Worm (Caenorhabditis elegans) whole organism, late embryonic: ENCODE data around the gene ceh-32.

Experiments used
- C08G9.2 ChIP-seq: sonication (generic microtip); optimal IDR thresholded peaks from 2 replicates; lab custom pipeline; 2016; ENCODE audit warnings: mild to moderate bottlenecking, missing genetic modification characterization, moderate library complexity, missing compliant biosample characterization
- K09A11.1 ChIP-seq: sonication (generic microtip); optimal IDR thresholded peaks from 2 replicates; lab custom pipeline; 2017; ENCODE audit warnings: antibody characterized with exemption, mild to moderate bottlenecking, missing genetic modification characterization, missing compliant biosample characterization; ENCODE audit not compliant: insufficient read depth
- Y22D7AL.16 ChIP-seq: sonication (generic microtip); optimal IDR thresholded peaks from 2 replicates; lab custom pipeline; 2016; ENCODE audit warnings: missing genetic modification characterization, missing compliant biosample characterization
- ama-1 ChIP-seq: fragments of 150-350 bp; optimal IDR thresholded peaks from 2 replicates; lab custom pipeline; 2014
- ceh-14 ChIP-seq: sonication (generic microtip); optimal IDR thresholded peaks from 2 replicates; lab custom pipeline; 2016; ENCODE audit warnings: missing genotype, missing genetic modification characterization, missing compliant biosample characterization
- ceh-19 ChIP-seq: fragments of 200-800 bp; sonication (Bioruptor generic); optimal IDR thresholded peaks from 2 replicates; lab custom pipeline; 2018; ENCODE audit warnings: mild to moderate bottlenecking, missing genetic modification characterization, missing compliant biosample characterization
- ceh-22 ChIP-seq: sonication (generic microtip); optimal IDR thresholded peaks from 2 replicates; lab custom pipeline; 2017; ENCODE audit warnings: missing biosample characterization, missing genetic modification characterization
- ceh-24 ChIP-seq: sonication (generic microtip); optimal IDR thresholded peaks from 2 replicates; lab custom pipeline; 2016; ENCODE audit warnings: mild to moderate bottlenecking, missing genetic modification characterization, missing compliant biosample characterization
- ceh-30 ChIP-seq: fragments of 150-350 bp; optimal IDR thresholded peaks from 2 replicates; lab custom pipeline; 2014; ENCODE audit warnings: missing biosample characterization, missing genetic modification characterization
- ceh-31 ChIP-seq: sonication (generic microtip); optimal IDR thresholded peaks from 2 replicates; lab custom pipeline; 2016; ENCODE audit warnings: missing genetic modification characterization, missing compliant biosample characterization
- ceh-48 ChIP-seq: sonication (generic microtip); optimal IDR thresholded peaks from 2 replicates; lab custom pipeline; 2016; ENCODE audit warnings: missing genetic modification characterization, inconsistent platforms, missing compliant biosample characterization
- ceh-6 ChIP-seq: fragments of 200-800 bp; sonication (Bioruptor generic); optimal IDR thresholded peaks from 2 replicates; lab custom pipeline; 2018; ENCODE audit warnings: mild to moderate bottlenecking, missing genetic modification characterization, missing compliant biosample characterization
- che-1 ChIP-seq: sonication (generic microtip); optimal IDR thresholded peaks from 2 replicates; lab custom pipeline; 2016; ENCODE audit warnings: mild to moderate bottlenecking, missing genetic modification characterization, missing compliant biosample characterization
- dve-1 ChIP-seq: sonication (generic microtip); optimal IDR thresholded peaks from 2 replicates; lab custom pipeline; 2017; ENCODE audit warnings: antibody characterized with exemption, mild to moderate bottlenecking, missing genetic modification characterization, missing compliant biosample characterization
- elt-2 ChIP-seq: sonication (generic microtip); optimal IDR thresholded peaks from 2 replicates; lab custom pipeline; 2016; ENCODE audit warnings: missing genetic modification reagents, missing genetic modification characterization, missing compliant biosample characterization
- fax-1 ChIP-seq: sonication (generic microtip); optimal IDR thresholded peaks from 2 replicates; lab custom pipeline; 2016; ENCODE audit warnings: missing genotype, missing genetic modification characterization, missing compliant biosample characterization
- gmeb-2 ChIP-seq: sonication (generic microtip); optimal IDR thresholded peaks from 2 replicates; lab custom pipeline; 2016; ENCODE audit warnings: missing genetic modification characterization, inconsistent platforms, missing compliant biosample characterization
- hlh-6 ChIP-seq: sonication (generic microtip); optimal IDR thresholded peaks from 2 replicates; lab custom pipeline; 2016; ENCODE audit warnings: missing genotype, missing genetic modification characterization, missing compliant biosample characterization
- lim-6 ChIP-seq: sonication (generic microtip); optimal IDR thresholded peaks from 2 replicates; lab custom pipeline; 2016; ENCODE audit warnings: missing genetic modification characterization, missing compliant biosample characterization
- lin-11 ChIP-seq: fragments of 200-800 bp; sonication (Bioruptor generic); optimal IDR thresholded peaks from 2 replicates; lab custom pipeline; 2018; ENCODE audit warnings: mild to moderate bottlenecking, missing genetic modification characterization, missing compliant biosample characterization
- madf-2 ChIP-seq: sonication (generic microtip); optimal IDR thresholded peaks from 2 replicates; lab custom pipeline; 2017; ENCODE audit warnings: missing genetic modification characterization, missing compliant biosample characterization
- nfya-1 ChIP-seq: sonication (generic microtip); optimal IDR thresholded peaks from 2 replicates; lab custom pipeline; 2017; ENCODE audit warnings: missing genetic modification characterization, mild to moderate bottlenecking, missing compliant biosample characterization, antibody characterized with exemption, moderate library complexity
- npax-4 ChIP-seq: sonication (generic microtip); optimal IDR thresholded peaks from 2 replicates; lab custom pipeline; 2016; ENCODE audit warnings: missing genetic modification characterization, missing compliant biosample characterization
- pag-3 ChIP-seq: sonication (generic microtip); optimal IDR thresholded peaks from 2 replicates; lab custom pipeline; 2016; ENCODE audit warnings: missing compliant biosample characterization, missing genetic modification characterization, borderline replicate concordance
- pat-9 ChIP-seq: fragments of 200-800 bp; sonication (Bioruptor generic); optimal IDR thresholded peaks from 2 replicates; lab custom pipeline; 2018; ENCODE audit warnings: mild to moderate bottlenecking, missing genetic modification characterization, moderate library complexity, missing compliant biosample characterization
- pax-1 ChIP-seq: fragments of 150-350 bp; optimal IDR thresholded peaks from 2 replicates; lab custom pipeline; 2014; ENCODE audit warnings: missing biosample characterization, missing genetic modification characterization
- pha-2 ChIP-seq: sonication (generic microtip); optimal IDR thresholded peaks from 2 replicates; lab custom pipeline; 2017; ENCODE audit warnings: mild to moderate bottlenecking, missing genetic modification characterization, missing compliant biosample characterization
- pha-4 ChIP-seq: fragments of 150-350 bp; optimal IDR thresholded peaks from 2 replicates; lab custom pipeline; 2018; ENCODE audit warnings: missing biosample characterization, missing genetic modification reagents, missing genetic modification characterization
- pros-1 ChIP-seq: fragments of 150-350 bp; optimal IDR thresholded peaks from 2 replicates; lab custom pipeline; 2014; ENCODE audit warnings: missing biosample characterization, missing genetic modification reagents, missing genetic modification characterization
- ref-2 ChIP-seq: sonication (generic microtip); optimal IDR thresholded peaks from 2 replicates; lab custom pipeline; 2016; ENCODE audit warnings: missing genetic modification characterization, missing compliant biosample characterization
- rnt-1 ChIP-seq: sonication (generic microtip); optimal IDR thresholded peaks from 2 replicates; lab custom pipeline; 2016; ENCODE audit warnings: missing genetic modification characterization, missing compliant biosample characterization
- sox-4 ChIP-seq: sonication (generic microtip); optimal IDR thresholded peaks from 2 replicates; lab custom pipeline; 2017; ENCODE audit warnings: mild to moderate bottlenecking, missing genetic modification characterization, inconsistent platforms, missing compliant biosample characterization
- unc-3 ChIP-seq, 2 experiments: fragments of 200-800 bp in 1 of 2; sonication (Bioruptor generic) in 1 of 2; sonication (generic microtip) in 1 of 2; conservative IDR thresholded peaks in 1 of 2; optimal IDR thresholded peaks in 1 of 2; 2 replicates each; pipeline versions ENCODE4 v1.3.6 to Lab custom; 2016 to 2022; ENCODE audit warnings: missing compliant biosample characterization in 2 of 2, missing genetic modification characterization in 2 of 2, missing genetic modification reagents in 1 of 2
- unc-42 ChIP-seq: sonication (generic microtip); optimal IDR thresholded peaks from 2 replicates; lab custom pipeline; 2016; ENCODE audit warnings: missing genotype, missing genetic modification characterization, missing compliant biosample characterization
- unc-55 ChIP-seq: sonication (generic microtip); optimal IDR thresholded peaks from 2 replicates; lab custom pipeline; 2017; ENCODE audit warnings: missing biosample characterization, missing genetic modification reagents, missing genetic modification characterization
- unc-86 ChIP-seq: sonication (generic microtip); optimal IDR thresholded peaks from 2 replicates; lab custom pipeline; 2016; ENCODE audit warnings: missing genetic modification characterization, missing compliant biosample characterization
- zip-5 ChIP-seq: sonication (generic microtip); optimal IDR thresholded peaks from 2 replicates; lab custom pipeline; 2016; ENCODE audit warnings: missing genetic modification characterization, missing compliant biosample characterization

ceh-32 gene

DNA sequence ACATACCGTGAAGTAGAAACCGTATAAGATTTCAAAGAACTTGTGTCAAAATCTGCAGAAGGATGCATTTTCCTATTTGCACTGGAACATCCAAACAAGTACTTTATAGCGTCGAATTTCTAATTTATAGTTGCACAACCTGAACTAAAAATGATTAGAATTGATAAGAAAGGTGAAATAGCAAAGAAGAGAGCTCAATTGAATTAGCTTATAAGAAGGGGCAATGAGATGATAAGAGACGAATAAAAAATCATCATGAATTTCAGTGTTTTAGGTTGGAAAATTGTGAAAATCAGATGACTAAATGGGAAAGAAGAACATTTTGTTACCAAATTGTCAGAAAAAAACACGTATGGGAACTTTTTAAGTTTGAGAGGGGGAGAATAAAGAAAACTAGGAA, 13.6 kb downstream of the ceh-32 start, which contains the start of gene W05E10.1:
Gene W05E10.1, minus strand, starts transcription at position 139 of the 400 bp plus-strand sequence.
- TF ChIP-seq ama-1 (lab: Kevin White, UChicago) (no peak), gmeb-2 (tag; lab: Kevin White, UChicago) (no peak)

ce11 chrV:11686877-11687276, 18.3 kb downstream of the ceh-32 start, which contains the start of gene W05E10.2:
TSS of gene W05E10.2 (plus strand) at chrV:11687177.
- TF ChIP-seq unc-42 (tag; lab: Kevin White, UChicago) (peak; percentile 8), gmeb-2 (tag; lab: Kevin White, UChicago) (no peak)

DNA sequence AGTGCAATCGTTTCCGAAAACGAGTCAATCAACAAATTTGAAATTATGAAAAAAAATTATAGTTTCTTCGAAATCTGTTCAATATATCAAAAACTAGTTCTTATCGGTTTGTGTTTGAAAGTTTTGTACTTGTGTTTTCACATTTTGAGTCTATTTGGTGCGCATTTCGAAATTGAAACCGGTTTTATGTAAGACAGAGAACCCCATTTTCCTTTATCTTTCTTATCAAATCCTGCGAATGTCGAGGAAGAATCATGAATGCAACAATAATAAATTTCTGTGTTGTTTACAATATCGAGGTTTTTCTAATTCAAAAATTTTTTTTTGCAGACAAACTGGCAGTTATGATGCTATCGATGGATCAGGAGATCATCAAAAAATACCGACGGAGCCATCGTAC, 22.3 kb downstream of the ceh-32 start:
- TF ChIP-seq unc-3 (GFP tag; conservative IDR thresholded peaks at IDR 0.05; lab: Robert Waterston, UW) (no peak), unc-3 (tag; optimal IDR thresholded peaks at IDR 0.05; lab: Kevin White, UChicago) (no peak), pax-1 (no peak)
- TF ChIP-seq, all 69 proteins: peak for 0

DNA sequence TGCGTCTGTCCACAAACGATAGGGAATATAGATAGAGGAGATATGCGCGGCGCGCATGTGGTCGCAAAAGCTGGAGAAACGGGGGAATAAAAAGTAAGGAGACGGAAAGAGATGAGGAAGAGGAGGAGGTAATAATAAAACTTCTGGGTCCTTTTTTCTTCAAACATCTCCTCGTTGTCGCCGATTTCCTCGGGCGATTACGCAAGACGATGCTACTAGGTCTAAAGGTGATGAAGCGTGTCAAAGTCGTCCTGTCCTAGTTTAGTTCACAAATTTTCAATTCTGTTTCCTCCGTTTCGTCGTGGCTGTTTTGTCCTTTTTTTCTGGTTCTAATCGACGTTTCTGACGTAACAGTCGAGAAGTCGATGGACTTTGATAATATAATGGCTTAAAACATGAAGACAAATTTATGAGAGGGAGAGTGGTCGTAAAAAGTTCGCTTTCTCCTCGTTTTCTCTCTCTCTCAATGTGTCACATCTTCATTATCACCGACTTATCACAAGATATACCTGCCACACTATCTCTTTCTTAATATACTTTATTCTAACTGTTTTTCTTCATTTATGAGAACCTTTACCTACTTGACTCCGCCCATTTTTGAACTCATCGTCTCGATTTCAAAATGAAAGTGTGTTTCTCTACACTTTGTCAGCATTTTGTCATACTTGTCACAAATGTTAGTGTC, 24.5 kb downstream of the ceh-32 start:
- TF ChIP-seq unc-55 (peak; percentile 36), ceh-14 (tag; lab: Kevin White, UChicago) (no peak), C08G9.2 (tag; lab: Kevin White, UChicago) (no peak), Y22D7AL.16 (tag; lab: Kevin White, UChicago) (no peak), rnt-1 (peak; percentile 11)
- TF ChIP-seq, all 69 proteins: peak for 2

DNA sequence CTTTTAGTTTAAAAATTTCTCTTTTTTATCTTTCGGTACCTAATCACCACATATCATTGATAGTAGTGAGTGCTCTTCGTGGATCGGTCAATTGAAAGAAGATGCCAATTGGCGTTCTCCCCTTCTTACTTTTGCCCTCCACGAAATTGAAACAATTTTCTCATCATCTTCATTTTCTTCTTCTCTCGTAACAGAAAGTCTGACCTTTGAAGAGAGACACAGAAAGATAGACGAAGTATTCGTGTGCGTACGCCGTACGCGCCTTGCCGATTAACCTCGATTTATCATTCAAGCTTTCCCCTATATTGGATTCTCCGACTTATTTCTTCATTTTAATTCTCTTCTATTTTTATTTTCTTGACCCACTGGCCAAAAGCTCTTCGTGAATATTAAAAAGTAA, 27.7 kb downstream of the ceh-32 start:
- TF ChIP-seq unc-86 (tag; lab: Kevin White, UChicago): no peak
- peak; percentile 24 for TF ChIP-seq unc-55
- no peak for TF ChIP-seq ceh-31
- no peak for TF ChIP-seq pros-1 (tag; lab: Kevin White, UChicago)
- no peak for TF ChIP-seq ceh-22 (tag; lab: Kevin White, UChicago)
- no peak for TF ChIP-seq dve-1 (tag; lab: Kevin White, UChicago)

DNA sequence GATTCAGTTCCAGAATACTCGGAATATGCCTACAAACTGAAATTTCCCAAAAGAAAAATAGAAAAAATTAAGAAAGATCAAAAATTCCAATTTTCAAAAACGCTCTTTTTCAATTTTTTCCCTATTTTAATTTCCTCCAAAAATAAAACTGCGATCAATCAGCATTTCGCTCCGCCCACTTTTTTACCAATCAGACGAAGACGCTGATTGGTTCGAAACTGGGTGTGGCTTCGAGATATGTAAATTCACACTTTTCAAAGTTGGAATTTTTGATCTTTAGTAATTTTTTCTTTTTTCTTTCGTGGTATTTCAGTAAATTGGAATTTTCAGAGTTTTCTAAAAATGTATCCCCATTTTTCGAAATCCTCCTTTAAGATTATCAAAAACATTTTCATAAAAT, 28.2 kb downstream of the ceh-32 start:
- TF ChIP-seq dve-1 (tag; lab: Kevin White, UChicago): no peak
- peak; percentile 61 for TF ChIP-seq nfya-1 (tag; lab: Kevin White, UChicago)

DNA sequence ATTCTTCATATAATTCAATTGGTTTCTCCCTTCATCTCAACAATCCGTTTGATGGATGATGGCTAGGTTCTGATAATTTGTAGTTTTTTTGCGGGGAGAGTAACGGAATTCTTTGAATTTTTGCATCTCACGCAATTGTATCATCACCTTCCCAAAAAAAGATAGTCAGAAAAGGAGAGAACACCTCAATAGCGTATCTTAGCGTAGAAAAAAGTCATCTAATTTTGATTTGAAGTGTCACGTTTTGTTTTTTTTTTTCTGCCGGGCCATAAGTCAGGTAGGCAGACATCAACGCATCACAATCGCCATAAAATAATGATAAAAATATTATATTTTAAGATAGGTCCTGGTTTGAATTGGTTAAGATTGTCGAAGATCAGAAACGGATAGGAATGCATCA, 28.7 kb downstream of the ceh-32 start:
- TF ChIP-seq unc-86 (tag; lab: Kevin White, UChicago) (no peak), pha-2 (tag; lab: Kevin White, UChicago) (no peak), unc-55 (no peak), madf-2 (tag; lab: Kevin White, UChicago) (no peak), fax-1 (tag; lab: Kevin White, UChicago) (no peak), hlh-6 (no peak), che-1 (no peak), ceh-6 (GFP tag; lab: Kevin White, UChicago) (no peak), lin-11 (tag; lab: Kevin White, UChicago) (no peak)

DNA sequence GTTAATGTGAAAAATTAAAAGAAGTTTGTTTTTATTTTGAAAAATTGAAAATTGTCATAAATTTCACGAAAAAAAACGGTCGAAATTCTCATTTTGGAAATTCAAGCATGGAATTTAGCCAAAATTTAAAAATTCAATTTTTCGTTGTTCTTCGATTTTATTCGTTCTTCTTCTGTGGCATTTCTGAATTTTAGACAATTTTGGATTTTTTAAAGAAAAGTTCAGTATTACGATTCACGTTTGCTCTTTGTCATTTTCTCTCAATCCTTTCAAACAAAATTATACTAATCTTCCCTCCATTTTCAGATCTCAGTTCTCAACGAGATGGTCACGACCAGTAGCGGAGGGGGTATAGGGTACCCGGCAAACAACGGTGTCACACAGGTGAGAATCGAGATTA, 29.6 kb downstream of the ceh-32 start, which contains the start of gene ape-1:
Gene ape-1, plus strand, starts transcription at position 301 of the 400 bp plus-strand sequence.
- TF ChIP-seq unc-55 (no peak), elt-2 (tag; lab: Kevin White, UChicago) (no peak), K09A11.1 (tag; lab: Kevin White, UChicago) (no peak), pax-1 (no peak), pat-9 (tag; lab: Kevin White, UChicago) (no peak), ref-2 (no peak), ceh-30 (tag; lab: Kevin White, UChicago) (no peak), npax-4 (tag; lab: Kevin White, UChicago) (no peak), ceh-48 (tag; lab: Kevin White, UChicago) (no peak), unc-42 (tag; lab: Kevin White, UChicago) (no peak), pha-4 (tag; lab: Kevin White, UChicago) (no peak), lim-6 (no peak), ceh-19 (GFP tag; lab: Kevin White, UChicago) (no peak), ceh-24 (tag; lab: Kevin White, UChicago) (no peak), sox-4 (tag; lab: Kevin White, UChicago) (no peak), pag-3 (tag; lab: Kevin White, UChicago) (no peak), zip-5 (tag; lab: Kevin White, UChicago) (no peak)
